Fruit fly (Drosophila melanogaster): ENCODE measurements around the gene CtsB.
A peak's percentile ranks its signal among the peaks of the same experiment; 100 is the strongest.

Gene CtsB

dm6 chrX:13764397-13765119 lies 17.4 kb downstream of the CtsB start (continued):
- TF ChIP-seq sna (GFP tag; IDR thresholded peaks at IDR 0.05; ENCODE audit: partially characterized antibody) (no peak), jigr1 (GFP tag; IDR thresholded peaks at IDR 0.05) (no peak), Myb (GFP tag; optimal IDR thresholded peaks at IDR 0.05) (no peak), CG7963 (GFP tag; IDR thresholded peaks at IDR 0.05; ENCODE audit: partially characterized antibody) (no peak), CG18476 (GFP tag; optimal IDR thresholded peaks at IDR 0.05) (peak; percentile 11), CG12391 (tag; optimal IDR thresholded peaks at IDR 0.05) (peak; percentile 62), Xrp1 (GFP tag; IDR thresholded peaks at IDR 0.05) (peak; percentile 57), gsb (GFP tag; IDR thresholded peaks at IDR 0.05) (no peak), Vsx1 (GFP tag; optimal IDR thresholded peaks at IDR 0.05) (no peak), hkb (optimal IDR thresholded peaks at IDR 0.05) (no peak), hkb (GFP tag; IDR thresholded peaks at IDR 0.05) (peak; percentile 73; the same call in 1 of the 2 replicates), da (GFP tag; optimal IDR thresholded peaks at IDR 0.05) (no peak), CG9609 (GFP tag; optimal IDR thresholded peaks at IDR 0.05) (peak; percentile 1), bbx (GFP tag; IDR thresholded peaks at IDR 0.05; ENCODE audit: partially characterized antibody) (no peak), dysf (GFP tag; IDR thresholded peaks at IDR 0.05) (peak; percentile 61; the same call in 2 of the 3 replicates), CG7928 (GFP tag; optimal IDR thresholded peaks at IDR 0.05) (no peak), CG10431 (GFP tag; optimal IDR thresholded peaks at IDR 0.05) (no peak), so (GFP tag; IDR thresholded peaks at IDR 0.05) (0 out of 3 replicates have a peak, but pooled peaks have one; percentile 40), Hr3 (GFP tag; optimal IDR thresholded peaks at IDR 0.05) (no peak), CG8290 (GFP tag; optimal IDR thresholded peaks at IDR 0.05) (no peak), CG8290 (tag; optimal IDR thresholded peaks at IDR 0.05) (peak in 1 of 2 experiments; percentile 30), Bdp1 (GFP tag; optimal IDR thresholded peaks at IDR 0.05) (no peak), p53 (GFP tag; optimal IDR thresholded peaks at IDR 0.05) (no peak), Asciz (GFP tag; optimal IDR thresholded peaks at IDR 0.05) (no peak), NC2β (GFP tag; optimal IDR thresholded peaks at IDR 0.05) (no peak), dati (GFP tag; IDR thresholded peaks at IDR 0.05) (no peak), crp (GFP tag; optimal IDR thresholded peaks at IDR 0.05) (no peak), CG1647 (GFP tag; optimal IDR thresholded peaks at IDR 0.05) (no peak), Doc3 (GFP tag; IDR thresholded peaks at IDR 0.05; ENCODE audit: partially characterized antibody) (no peak), oc (tag; optimal IDR thresholded peaks at IDR 0.05) (peak; percentile 36), gcm2 (GFP tag; optimal IDR thresholded peaks at IDR 0.05) (no peak), wdn (GFP tag; IDR thresholded peaks at IDR 0.05) (0 out of 2 replicates have a peak, but pooled peaks have one; percentile 34), pros (GFP tag; optimal IDR thresholded peaks at IDR 0.05) (no peak), ttk (GFP tag; IDR thresholded peaks at IDR 0.05) (peak; percentile 57), Hand (GFP tag; optimal IDR thresholded peaks at IDR 0.05) (no peak), CG10979 (tag; optimal IDR thresholded peaks at IDR 0.05) (peak; percentile 53), sima (GFP tag; optimal IDR thresholded peaks at IDR 0.05) (no peak), CG10654 (GFP tag; optimal IDR thresholded peaks at IDR 0.05) (no peak), Bgb (GFP tag; IDR thresholded peaks at IDR 0.05; ENCODE audit: partially characterized antibody) (no peak), CG15479 (GFP tag; optimal IDR thresholded peaks at IDR 0.05) (no peak), NfI (GFP tag; optimal IDR thresholded peaks at IDR 0.05) (peak; percentile 11), CG3281 (GFP tag; optimal IDR thresholded peaks at IDR 0.05) (peak; percentile 40), sr (GFP tag; IDR thresholded peaks at IDR 0.05) (no peak), CG1024 (GFP tag; IDR thresholded peaks at IDR 0.05) (no peak), chinmo (GFP tag; IDR thresholded peaks at IDR 0.05; ENCODE audit: partially characterized antibody) (no peak), maf-S (GFP tag; optimal IDR thresholded peaks at IDR 0.05) (no peak), Chrac-16 (GFP tag; optimal IDR thresholded peaks at IDR 0.05) (peak; percentile 15), Dip3 (GFP tag; optimal IDR thresholded peaks at IDR 0.05) (no peak), mirr (GFP tag; optimal IDR thresholded peaks at IDR 0.05) (no peak), Sox100B (GFP tag; optimal IDR thresholded peaks at IDR 0.05) (peak; percentile 29)
